Fruit fly (Drosophila melanogaster): ENCODE measurements around the gene Rchy1.

dm6 chr2L:6465497-6465896 lies at the start of gene Rchy1:
- TF ChIP-seq tj (GFP tag; optimal IDR thresholded peaks at IDR 0.05), result no peak
- TF ChIP-seq Mnt (GFP tag; optimal IDR thresholded peaks at IDR 0.05), result no peak
- TF ChIP-seq cnc (optimal IDR thresholded peaks at IDR 0.05), result no peak
- no peak for TF ChIP-seq ovo (GFP tag; optimal IDR thresholded peaks at IDR 0.05)
- no peak for TF ChIP-seq CG7045 (GFP tag; optimal IDR thresholded peaks at IDR 0.05)
- TF ChIP-seq CG1620 (GFP tag; optimal IDR thresholded peaks at IDR 0.05), result no peak
